Fruit fly (Drosophila melanogaster): ENCODE data around the gene Snmp1.
A peak's percentile ranks its signal among the peaks of the same experiment; 100 is the strongest.

Gene Snmp1

DNA sequence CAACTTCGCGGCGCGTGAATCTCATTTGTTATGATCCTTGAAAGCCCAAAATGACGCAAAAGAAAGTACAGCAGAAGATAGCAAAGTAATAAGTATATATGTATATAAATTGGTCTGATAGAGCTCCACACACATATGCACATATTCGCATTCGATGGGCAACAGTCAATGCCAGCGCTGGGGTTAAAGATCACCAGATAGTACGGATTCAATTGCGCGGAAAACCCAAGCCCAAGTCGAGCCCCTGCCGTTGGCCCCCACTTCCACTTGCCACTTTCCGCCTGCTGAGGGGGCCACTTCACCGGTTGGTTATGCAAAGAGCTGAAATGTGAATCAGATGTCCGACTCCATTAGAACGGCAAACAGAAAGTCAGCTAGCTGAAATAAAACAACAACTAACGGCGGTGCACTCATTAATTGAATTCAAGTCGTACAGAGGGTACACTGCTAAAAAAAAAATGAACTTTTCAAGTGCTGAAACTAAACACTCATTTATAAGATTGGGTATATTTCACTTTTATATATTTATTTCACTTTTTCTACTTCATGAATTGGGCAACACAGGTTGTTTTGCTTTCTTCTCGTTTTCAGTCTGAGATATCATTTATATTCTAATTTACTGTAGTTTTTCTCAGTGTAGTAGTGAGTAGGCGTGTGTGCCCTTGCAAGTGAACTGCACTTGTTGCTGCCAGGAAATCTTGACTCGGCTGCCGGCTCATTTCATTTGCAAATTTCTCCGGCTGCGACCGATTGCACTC, 27.4 kb upstream of the Snmp1 start:
- no peak for TF ChIP-seq CG8478 (optimal IDR thresholded peaks at IDR 0.05)
- TF ChIP-seq CTCF (optimal IDR thresholded peaks at IDR 0.05), result no peak

DNA sequence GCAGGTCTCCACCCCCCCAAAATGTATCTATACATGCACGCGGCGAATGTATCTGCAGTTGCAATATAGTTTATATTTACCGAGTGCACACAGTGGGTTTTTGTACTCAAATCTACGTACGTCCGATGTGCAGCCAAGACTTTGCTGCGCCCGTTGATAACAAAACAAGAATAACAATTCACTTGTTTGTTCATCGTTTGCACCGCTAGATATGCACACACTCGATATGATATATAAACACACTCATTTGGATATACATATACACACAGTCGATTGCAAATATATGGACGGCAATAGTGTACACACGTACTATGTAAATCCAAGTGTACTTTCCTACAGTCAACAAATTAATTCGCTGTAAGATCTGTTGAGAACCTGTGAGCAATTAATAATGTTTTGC, 25.7 kb upstream of the Snmp1 start:
- TF ChIP-seq CTCF (optimal IDR thresholded peaks at IDR 0.05) (no peak), CG8478 (optimal IDR thresholded peaks at IDR 0.05) (no peak)

DNA sequence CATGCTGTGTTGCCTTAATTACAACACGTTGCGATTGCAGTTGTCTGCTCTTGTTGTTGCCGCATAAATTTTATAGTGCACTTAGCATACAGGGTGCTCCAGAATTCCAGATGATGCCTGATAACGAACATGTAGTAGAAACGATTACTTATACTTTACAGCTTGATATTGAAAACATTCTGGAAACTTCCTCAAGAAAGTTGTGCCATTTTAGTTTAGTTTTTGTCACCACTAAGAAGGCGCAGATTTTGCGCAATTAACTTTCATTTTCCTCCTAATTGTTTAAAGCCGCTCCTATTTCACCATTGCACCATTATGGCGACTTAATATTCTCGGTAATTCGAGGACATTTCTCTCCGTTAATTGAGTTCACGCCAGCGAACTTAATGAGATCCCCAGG, 24.3 kb upstream of the Snmp1 start:
- TF ChIP-seq CTCF (optimal IDR thresholded peaks at IDR 0.05) (no peak), CG8478 (optimal IDR thresholded peaks at IDR 0.05) (no peak)

DNA sequence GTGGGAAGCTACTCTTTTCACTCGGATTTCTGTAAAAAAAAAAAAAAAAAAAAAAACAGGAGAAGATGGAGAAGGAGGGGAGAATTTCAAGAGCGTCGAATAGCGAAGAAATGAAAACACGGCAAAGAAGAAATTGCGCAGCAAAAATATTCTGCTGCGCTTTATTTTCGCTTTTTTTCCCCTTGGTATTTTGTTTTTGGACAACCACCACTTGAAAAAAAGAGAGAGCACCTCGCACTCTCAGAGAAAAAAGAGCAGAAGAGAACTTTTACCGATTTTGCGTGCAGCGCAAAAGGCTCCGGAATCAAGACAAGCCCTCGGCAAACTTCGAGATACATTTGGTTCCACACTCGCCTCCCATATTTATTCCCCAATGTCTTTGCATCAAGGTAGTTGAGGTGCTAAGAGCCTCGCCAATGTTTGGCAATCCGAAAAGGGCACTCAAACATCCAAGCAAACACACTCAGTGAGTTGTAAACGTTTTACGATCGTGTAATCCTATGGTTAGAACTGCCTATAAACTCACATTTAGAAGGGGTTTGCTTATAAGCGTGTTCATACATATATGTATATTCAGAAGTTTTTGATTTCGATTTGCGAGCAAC, 22.9 kb upstream of the Snmp1 start:
- TF ChIP-seq CTCF (optimal IDR thresholded peaks at IDR 0.05) (no peak), CG8478 (optimal IDR thresholded peaks at IDR 0.05) (no peak)

DNA sequence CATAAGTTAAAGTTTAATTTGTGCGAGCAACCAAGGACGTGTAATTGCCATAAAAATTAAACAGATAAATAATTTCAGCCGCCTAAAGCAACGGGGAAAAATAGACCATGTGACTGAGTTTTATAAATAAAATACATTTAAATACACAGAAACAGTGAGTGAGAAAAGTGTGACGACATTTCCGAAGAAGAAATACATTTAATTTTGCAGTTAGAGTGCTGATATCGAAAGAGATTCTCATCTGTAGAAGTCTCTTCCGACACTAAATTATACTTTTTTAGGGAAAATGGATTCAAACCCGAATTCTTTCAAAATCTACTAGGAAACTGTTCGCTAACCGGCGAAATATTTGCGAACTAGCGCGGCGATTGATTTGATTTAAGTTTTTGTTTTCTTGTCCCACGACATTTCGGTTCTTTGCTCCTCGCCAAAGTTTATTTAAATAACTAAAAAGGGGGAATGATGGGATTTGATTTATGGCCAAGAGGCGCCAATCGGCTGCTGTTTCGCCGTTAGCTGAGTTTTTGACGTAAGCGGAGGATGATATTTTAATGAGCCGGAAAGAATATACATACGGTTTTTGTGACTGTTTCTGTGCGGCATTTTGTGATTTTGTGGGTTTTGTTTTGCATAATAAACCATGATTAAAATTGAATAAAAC, 21.6 kb upstream of the Snmp1 start:
- TF ChIP-seq CG8478 (optimal IDR thresholded peaks at IDR 0.05) (no peak), CTCF (optimal IDR thresholded peaks at IDR 0.05) (no peak)

DNA sequence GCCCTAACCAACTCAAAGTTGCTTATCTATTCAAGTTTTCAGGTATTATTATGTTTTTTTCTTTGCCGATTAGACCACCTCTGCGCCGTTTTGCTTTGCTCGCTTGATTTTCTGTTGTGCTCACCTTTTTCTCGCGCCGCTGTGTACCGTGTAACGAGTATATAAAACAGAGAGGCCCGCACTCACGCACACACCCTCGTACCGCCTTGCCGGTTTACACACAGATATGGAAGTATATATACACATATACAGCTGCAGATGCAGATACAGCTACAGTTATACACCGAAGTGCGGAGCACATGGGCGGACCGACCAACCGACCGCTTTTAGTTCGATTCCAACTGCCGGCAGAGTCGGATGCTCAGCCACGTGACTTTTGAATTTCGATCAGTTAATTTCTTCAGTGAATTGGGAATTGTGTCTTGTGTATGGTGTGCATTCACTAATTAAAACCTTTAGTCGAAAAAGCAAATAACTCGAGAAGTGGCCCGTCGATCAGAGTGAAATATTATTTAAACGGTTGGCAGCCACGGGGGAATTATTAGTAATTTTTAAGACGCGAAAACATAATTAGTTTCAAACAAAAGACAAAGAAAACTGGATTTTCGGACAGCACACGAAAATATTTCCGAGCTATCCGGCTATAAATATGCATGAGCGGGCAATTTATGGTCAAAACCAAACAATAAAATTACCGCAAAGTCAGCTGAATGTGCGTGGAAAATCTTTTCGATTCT, 20.7 kb upstream of the Snmp1 start:
- no peak for TF ChIP-seq CG8478 (optimal IDR thresholded peaks at IDR 0.05)
- no peak for TF ChIP-seq CTCF (optimal IDR thresholded peaks at IDR 0.05)

DNA sequence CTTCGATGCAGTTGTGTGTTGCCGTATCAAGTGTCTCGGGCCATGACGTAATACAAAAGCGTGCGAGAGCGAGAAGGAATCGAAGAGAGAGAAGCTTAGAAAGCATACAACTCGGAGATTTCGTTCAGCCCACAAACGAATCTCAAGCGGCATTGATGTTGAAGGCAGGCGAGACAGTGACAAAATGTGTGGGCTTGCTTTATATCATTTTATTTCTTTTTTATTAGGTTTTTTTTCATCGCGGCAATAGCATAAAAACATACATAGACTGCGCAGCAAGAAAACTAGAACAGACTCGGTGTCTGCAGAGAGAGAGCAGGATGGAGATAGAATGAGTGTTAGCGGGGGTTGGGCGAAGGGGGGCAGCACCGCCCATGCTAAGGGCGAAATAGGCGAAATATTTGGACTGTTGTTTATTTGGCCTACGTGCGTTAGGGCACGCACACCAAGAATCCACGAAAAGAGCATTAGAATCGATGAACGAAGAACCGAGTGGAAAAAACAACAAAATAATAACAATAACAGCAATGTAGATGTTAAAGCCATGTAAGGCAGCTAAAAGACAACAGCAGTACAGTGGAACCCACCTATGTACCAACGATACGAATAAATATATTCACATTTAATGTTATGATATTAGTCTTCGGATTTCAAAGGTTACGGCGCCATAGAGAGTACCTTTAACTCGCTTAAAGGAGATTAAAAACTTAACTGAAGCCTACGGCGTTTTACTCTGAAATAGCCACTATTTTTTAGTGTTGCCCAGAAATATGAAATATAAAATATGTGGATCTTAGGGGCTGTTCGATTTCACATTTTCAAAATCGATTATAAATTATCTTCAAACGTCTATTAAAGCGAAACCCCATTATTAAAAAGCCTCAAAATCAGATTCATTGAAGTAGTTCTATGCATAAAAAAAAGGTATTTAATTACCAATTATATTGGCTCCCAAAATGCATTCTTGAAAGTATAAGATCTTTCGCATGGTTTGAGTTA, 19.7 kb upstream of the Snmp1 start:
- TF ChIP-seq CTCF (optimal IDR thresholded peaks at IDR 0.05), result no peak
- TF ChIP-seq CG8478 (optimal IDR thresholded peaks at IDR 0.05), result no peak

DNA sequence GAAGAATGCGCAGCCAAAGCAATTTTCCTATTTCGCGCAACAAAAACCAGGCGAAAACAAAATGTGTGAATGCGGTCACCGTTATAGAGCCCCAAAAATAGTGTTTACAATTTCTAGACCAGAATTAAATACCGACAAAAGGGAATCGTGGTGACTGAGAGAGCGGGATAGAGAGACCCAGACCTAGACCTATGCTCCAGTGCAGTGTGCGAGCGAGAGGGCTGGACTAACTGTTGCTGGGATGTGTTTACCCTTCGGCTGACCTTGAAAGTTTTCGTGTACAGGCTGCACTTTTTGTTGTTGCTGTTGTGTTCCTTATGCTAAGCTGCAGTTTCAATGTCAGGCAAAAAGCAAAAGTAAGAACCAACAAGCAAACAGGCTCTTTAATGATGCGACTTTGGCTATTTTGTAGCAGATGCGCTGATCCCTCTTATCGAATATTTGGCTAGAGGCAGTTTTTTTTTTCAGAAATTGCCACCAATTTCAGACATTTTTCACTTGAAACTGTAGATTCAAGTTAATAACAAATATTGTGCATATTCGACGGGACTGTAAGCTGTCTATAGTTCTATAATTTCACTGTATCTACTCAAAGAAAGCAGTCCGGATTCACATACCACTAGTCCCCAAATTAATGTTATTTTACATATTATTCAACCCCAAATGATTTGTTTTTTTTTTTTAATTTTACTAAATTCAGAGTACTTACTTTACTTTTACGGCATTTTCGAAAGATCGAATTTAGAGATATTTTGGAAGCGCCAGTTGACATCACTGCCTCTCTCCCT, 18.8 kb upstream of the Snmp1 start:
- TF ChIP-seq CTCF (optimal IDR thresholded peaks at IDR 0.05), result no peak
- TF ChIP-seq CG8478 (optimal IDR thresholded peaks at IDR 0.05), result no peak

DNA sequence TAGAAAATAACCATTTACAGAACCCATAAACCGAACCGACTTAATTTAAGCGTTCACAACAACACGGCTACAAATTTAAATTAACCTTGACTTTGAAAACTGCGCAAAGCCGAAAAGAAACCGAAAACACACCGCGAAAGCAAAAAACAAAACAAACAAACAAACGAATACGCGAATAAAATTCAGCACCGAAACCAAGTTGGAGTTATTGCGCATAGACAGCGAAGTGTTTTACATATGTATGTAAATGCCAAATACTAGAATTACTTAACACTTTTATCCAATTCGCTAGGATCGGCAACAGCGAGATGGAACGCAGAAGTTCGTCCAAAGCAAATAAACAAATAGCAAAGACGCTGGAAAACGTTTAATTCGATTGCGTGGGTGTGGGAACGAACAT, 17.6 kb upstream of the Snmp1 start:
- TF ChIP-seq CTCF (optimal IDR thresholded peaks at IDR 0.05), result no peak
- TF ChIP-seq CG8478 (optimal IDR thresholded peaks at IDR 0.05), result no peak

DNA sequence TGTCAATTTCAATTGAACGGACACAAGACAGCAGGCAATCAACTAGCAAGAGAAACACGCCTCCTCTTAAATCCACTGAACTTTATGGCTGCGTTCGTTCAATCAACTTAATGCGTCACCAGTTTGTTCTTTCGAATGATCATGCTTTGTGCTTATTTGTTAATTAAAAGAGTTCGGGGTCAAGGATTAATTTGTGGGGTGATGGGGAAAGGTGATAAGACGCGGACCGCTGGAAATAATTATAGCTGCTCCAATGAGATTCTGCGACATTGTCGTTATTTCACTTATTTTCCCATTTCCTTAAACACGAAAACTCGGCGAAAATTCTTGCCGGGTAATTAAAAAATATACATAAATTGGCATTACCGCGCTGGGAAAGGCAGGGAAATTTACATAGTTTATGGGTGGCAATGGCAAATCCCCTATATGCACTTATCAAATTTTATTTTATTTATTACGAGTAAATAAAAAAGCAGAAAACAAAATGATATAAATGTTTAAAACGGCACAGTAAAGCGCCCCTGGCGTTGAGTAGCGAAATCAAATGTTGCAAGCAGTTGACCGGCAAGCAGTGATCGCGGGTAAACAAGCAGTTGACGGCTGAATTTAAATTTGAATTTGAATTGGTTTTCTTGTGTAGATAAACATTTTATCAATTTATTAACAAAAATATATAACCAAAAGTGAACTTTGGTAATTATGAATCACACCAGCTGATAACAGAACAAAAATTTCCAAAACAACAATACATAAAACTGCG, 16.5 kb upstream of the Snmp1 start:
- TF ChIP-seq CG8478 (optimal IDR thresholded peaks at IDR 0.05), result no peak
- peak; percentile 84 to 95 for TF ChIP-seq CTCF (optimal IDR thresholded peaks at IDR 0.05)

DNA sequence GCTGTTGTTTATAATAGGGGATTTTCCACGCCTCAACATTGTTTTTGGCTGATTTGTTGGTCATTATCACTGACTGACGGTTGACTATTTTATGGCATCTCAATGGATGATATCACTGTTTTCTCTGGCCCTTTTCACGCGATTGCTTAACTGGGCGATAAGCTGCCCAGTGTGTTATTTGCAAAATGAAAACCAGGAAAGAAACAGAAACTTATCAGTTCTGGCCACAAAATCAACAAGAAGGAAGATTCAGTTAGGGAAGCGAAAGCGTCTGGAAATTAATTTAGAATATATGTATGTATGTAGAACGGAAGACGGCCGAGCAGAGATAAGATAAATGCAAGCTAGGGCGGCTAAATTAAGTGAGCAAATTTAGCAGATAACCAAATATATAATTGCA, 14.0 kb upstream of the Snmp1 start:
- no peak for TF ChIP-seq CG8478 (optimal IDR thresholded peaks at IDR 0.05)
- no peak for TF ChIP-seq CTCF (optimal IDR thresholded peaks at IDR 0.05)

DNA sequence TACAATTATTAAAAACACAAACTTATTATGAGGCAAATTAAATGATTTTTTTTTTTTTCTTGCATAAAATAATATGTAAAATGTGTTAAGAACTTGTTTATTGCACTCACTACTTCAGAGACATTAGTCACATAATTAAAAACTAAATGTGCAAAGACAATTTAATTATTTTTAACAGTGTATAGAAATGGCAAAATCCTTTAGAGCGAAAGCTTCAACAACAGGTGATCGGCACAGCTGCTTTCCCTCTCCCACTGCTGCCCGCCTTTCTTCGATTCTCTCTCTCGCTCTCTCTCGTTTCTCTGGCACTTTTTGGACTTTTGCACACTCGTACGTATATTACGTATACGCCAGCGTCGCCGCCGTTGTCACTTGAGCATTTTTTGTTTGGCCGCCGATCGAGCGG, 12.4 kb upstream of the Snmp1 start:
- TF ChIP-seq CG8478 (optimal IDR thresholded peaks at IDR 0.05) (no peak), CTCF (optimal IDR thresholded peaks at IDR 0.05) (no peak)

Data from S2 (cell line).